Worm (Caenorhabditis elegans): ENCODE measurements around the gene str-121.

ce11 chrV:242518-242917, 12.0 kb downstream of the str-121 start, which contains the start of gene R02C2.7:
- TF ChIP-seq nhr-12 (tag; optimal IDR thresholded peaks at IDR 0.05) (no peak), nhr-28 (tag; optimal IDR thresholded peaks at IDR 0.05) (no peak), ztf-11 (tag; optimal IDR thresholded peaks at IDR 0.05) (no peak), mab-9 (GFP tag; IDR thresholded peaks at IDR 0.05) (no peak), unc-30 (tag; optimal IDR thresholded peaks at IDR 0.05) (no peak), Y116A8C.19 (tag; optimal IDR thresholded peaks at IDR 0.05; ENCODE audit: borderline replicate concordance) (no peak), mep-1 (tag; optimal IDR thresholded peaks at IDR 0.05) (no peak), zag-1 (tag; optimal IDR thresholded peaks at IDR 0.05) (no peak)
